Worm (Caenorhabditis elegans) whole organism, L4 larva: ENCODE measurements around the gene T23B7.3.

Experiments
- F49E8.2 ChIP-seq: sonication (generic microtip); optimal IDR thresholded peaks from 2 replicates; lab custom pipeline; 2016; ENCODE audit warnings: missing compliant biosample characterization, mild to moderate bottlenecking, missing genetic modification characterization, borderline replicate concordance
- aly-2 ChIP-seq: sonication (generic microtip); optimal IDR thresholded peaks from 2 replicates; lab custom pipeline; 2018; ENCODE audit warnings: missing biosample characterization, missing genetic modification characterization
- ama-1 ChIP-seq: fragments of 150-350 bp; optimal IDR thresholded peaks from 2 replicates; lab custom pipeline; 2014; ENCODE audit warnings: inconsistent platforms, mixed read lengths
- egl-27 ChIP-seq: sonication (generic microtip); optimal IDR thresholded peaks from 3 replicates; lab custom pipeline; 2017; ENCODE audit warnings: missing biosample characterization, missing genetic modification reagents, missing genetic modification characterization
- lin-15B ChIP-seq: fragments of 150-350 bp; sonication (generic microtip); optimal IDR thresholded peaks from 3 replicates; lab custom pipeline; 2014; ENCODE audit warnings: missing biosample characterization, missing genetic modification characterization
- mxl-3 ChIP-seq: fragments of 200-800 bp; sonication (Bioruptor generic); optimal IDR thresholded peaks from 2 replicates; lab custom pipeline; 2018; ENCODE audit warnings: mild to moderate bottlenecking, missing genetic modification characterization, missing compliant biosample characterization
- pha-4 ChIP-seq, 2 experiments: fragments of 150-350 bp in 1 of 2; fragments of 200-800 bp in 1 of 2; sonication (Bioruptor generic) in 1 of 2; IDR thresholded peaks in 1 of 2; optimal IDR thresholded peaks in 1 of 2; 2 replicates each; pipeline versions ENCODE4 v1.3.6 to Lab custom; 2014 to 2022; ENCODE audit warnings: missing genetic modification characterization in 2 of 2, missing genetic modification reagents in 2 of 2, missing biosample characterization in 1 of 2, missing compliant biosample characterization in 1 of 2
- snpc-4 ChIP-seq: fragments of 150-350 bp; optimal IDR thresholded peaks from 2 replicates; lab custom pipeline; 2014; ENCODE audit warnings: missing biosample characterization, missing genetic modification characterization

- no peak for TF ChIP-seq snpc-4 (tag; lab: Kevin White, UChicago)
- no peak for TF ChIP-seq mxl-3
- no peak for TF ChIP-seq ama-1 (lab: Kevin White, UChicago)
- TF ChIP-seq pha-4 (GFP tag; IDR thresholded peaks at IDR 0.05; lab: Robert Waterston, UW) = no peak
- no peak for TF ChIP-seq pha-4 (tag; optimal IDR thresholded peaks at IDR 0.05; lab: Kevin White, UChicago)
- TF ChIP-seq aly-2 (tag; lab: Kevin White, UChicago) = no peak
- TF ChIP-seq egl-27 = no peak
- no peak for TF ChIP-seq F49E8.2 (tag; lab: Kevin White, UChicago)
- no peak for TF ChIP-seq lin-15B (tag; lab: Kevin White, UChicago)
Observed at ce11 chrII:4867476-4867875, 17.5 kb downstream of the T23B7.3 start, which contains the start of gene col-17.
